Worm (Caenorhabditis elegans): ENCODE results near the gene T27E7.5.

Gene T27E7.5

ce11 chrIV:14505066-14505465, 31.9 kb upstream of the T27E7.5 start, which contains the start of gene tag-273:
Gene tag-273 (minus strand): TSS chrIV:14505166.
- TF ChIP-seq tag-97 (GFP tag; IDR thresholded peaks at IDR 0.05) = no peak
- no peak for TF ChIP-seq ztf-7 (tag; optimal IDR thresholded peaks at IDR 0.05)
- no peak for TF ChIP-seq zip-11 (GFP tag; IDR thresholded peaks at IDR 0.05)
- no peak for TF ChIP-seq nhr-41 (GFP tag; IDR thresholded peaks at IDR 0.05)
- no peak for TF ChIP-seq nhr-76 (tag; optimal IDR thresholded peaks at IDR 0.05)
- TF ChIP-seq nhr-77 (tag; optimal IDR thresholded peaks at IDR 0.05) = no peak
- no peak for TF ChIP-seq spr-3 (GFP tag; optimal IDR thresholded peaks at IDR 0.05)
- TF ChIP-seq aly-2 (tag; optimal IDR thresholded peaks at IDR 0.05) = no peak
- TF ChIP-seq unc-62 (GFP tag; optimal IDR thresholded peaks at IDR 0.05 in 1 of 2) = no peak
- TF ChIP-seq unc-62 (tag; optimal IDR thresholded peaks at IDR 0.05) = no peak
- no peak for TF ChIP-seq Y75B8A.6 (GFP tag; IDR thresholded peaks at IDR 0.05)

DNA sequence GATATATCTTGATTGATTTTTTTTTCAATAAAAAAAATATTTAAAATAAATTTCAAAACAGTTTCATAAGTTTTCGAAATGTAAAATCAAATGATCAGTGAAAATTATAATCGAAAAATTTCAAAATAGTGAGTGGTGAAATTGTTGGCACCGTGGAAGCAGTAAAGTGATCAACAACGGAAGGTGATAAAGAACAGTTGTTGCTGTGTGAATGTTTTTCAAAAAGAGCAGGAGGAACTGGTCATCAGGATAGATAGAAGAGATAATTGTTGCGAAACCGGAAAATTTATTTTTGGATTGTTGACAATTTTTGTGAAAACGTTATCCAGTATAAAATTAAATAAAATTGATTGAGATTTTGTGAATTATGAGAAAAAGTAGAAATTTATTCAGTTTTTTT, 30.9 kb upstream of the T27E7.5 start:
- peak in 1 of 2 experiments; percentile 40 for TF ChIP-seq daf-16 (GFP tag; optimal IDR thresholded peaks at IDR 0.05)
- no peak for TF ChIP-seq daf-16 (tag; optimal IDR thresholded peaks at IDR 0.05)
- no peak for TF ChIP-seq F44E2.7 (GFP tag; IDR thresholded peaks at IDR 0.05)
- no peak for TF ChIP-seq dmd-8 (GFP tag; IDR thresholded peaks at IDR 0.05)
- no peak for TF ChIP-seq hlh-11 (tag; optimal IDR thresholded peaks at IDR 0.05)
- TF ChIP-seq mxl-3 (GFP tag; optimal IDR thresholded peaks at IDR 0.05) = no peak
- no peak for TF ChIP-seq pha-4 (GFP tag; IDR thresholded peaks at IDR 0.05)
- no peak for TF ChIP-seq pha-4 (tag; optimal IDR thresholded peaks at IDR 0.05)
- TF ChIP-seq sdz-12 (GFP tag; optimal IDR thresholded peaks at IDR 0.05) = no peak
- no peak for TF ChIP-seq ctbp-1 (GFP tag; IDR thresholded peaks at IDR 0.05)
- peak; percentile 55; the same call in 1 of the 2 replicates for TF ChIP-seq snpc-1.2 (GFP tag; IDR thresholded peaks at IDR 0.05)
- no peak for TF ChIP-seq mdt-29 (GFP tag; IDR thresholded peaks at IDR 0.05)
- no peak for TF ChIP-seq mes-2 (tag; optimal IDR thresholded peaks at IDR 0.05; ENCODE audit: poor library complexity, severe bottlenecking)
- no peak for TF ChIP-seq R02D3.7 (tag; optimal IDR thresholded peaks at IDR 0.05)
- TF ChIP-seq zip-2 (tag; optimal IDR thresholded peaks at IDR 0.05) = no peak

ce11 chrIV:14506995-14507394, 30.0 kb upstream of the T27E7.5 start:
- no peak for TF ChIP-seq ceh-28 (tag; optimal IDR thresholded peaks at IDR 0.05)
- no peak for TF ChIP-seq nhr-10 (tag; optimal IDR thresholded peaks at IDR 0.05)
- TF ChIP-seq ces-1 (GFP tag; optimal IDR thresholded peaks at IDR 0.05) = no peak
- no peak for TF ChIP-seq dmd-9 (GFP tag; IDR thresholded peaks at IDR 0.05)
- TF ChIP-seq hif-1 (tag; optimal IDR thresholded peaks at IDR 0.05) = no peak
- TF ChIP-seq F44E2.7 (GFP tag; IDR thresholded peaks at IDR 0.05) = no peak
- TF ChIP-seq hlh-30 (tag; optimal IDR thresholded peaks at IDR 0.05; ENCODE audit: insufficient read depth) = no peak
- peak in 1 of 2 experiments; percentile 90 for TF ChIP-seq unc-62 (GFP tag; optimal IDR thresholded peaks at IDR 0.05 in 1 of 2)
- TF ChIP-seq unc-62 (tag; optimal IDR thresholded peaks at IDR 0.05) = no peak
- TF ChIP-seq aha-1 (tag) = peak; percentile 35
- no peak for TF ChIP-seq lin-39 (tag; optimal IDR thresholded peaks at IDR 0.05)
- TF ChIP-seq spr-3 (GFP tag; optimal IDR thresholded peaks at IDR 0.05) = no peak

ce11 chrIV:14510344-14510793, 26.6 kb upstream of the T27E7.5 start:
- TF ChIP-seq snpc-1.2 (GFP tag; IDR thresholded peaks at IDR 0.05) = peak; percentile 91

ce11 chrIV:14512405-14512804, 24.6 kb upstream of the T27E7.5 start, which contains the start of gene Y57G11A.5:
Gene Y57G11A.5 (minus strand): TSS chrIV:14512505.
- no peak for TF ChIP-seq egl-27 (tag; optimal IDR thresholded peaks at IDR 0.05)
- no peak for TF ChIP-seq T26A8.4 (GFP tag; IDR thresholded peaks at IDR 0.05)
- no peak for TF ChIP-seq cey-2 (tag; optimal IDR thresholded peaks at IDR 0.05; ENCODE audit: borderline replicate concordance, insufficient read depth)
- TF ChIP-seq R02D3.7 (tag; optimal IDR thresholded peaks at IDR 0.05) = no peak
- TF ChIP-seq ceh-28 (tag; optimal IDR thresholded peaks at IDR 0.05) = no peak
- no peak for TF ChIP-seq ceh-20 (GFP tag; IDR thresholded peaks at IDR 0.05)
- TF ChIP-seq unc-62 (GFP tag; optimal IDR thresholded peaks at IDR 0.05 in 1 of 2) = peak in 1 of 2 experiments; percentile 32
- no peak for TF ChIP-seq unc-62 (tag; optimal IDR thresholded peaks at IDR 0.05)
- no peak for TF ChIP-seq hif-1 (tag; optimal IDR thresholded peaks at IDR 0.05)
